Worm (Caenorhabditis elegans) whole organism, L2 larva: ENCODE data around the gene C05D12.4.

ENCODE experiments used
- elt-1 ChIP-seq: fragments of 150-350 bp; optimal IDR thresholded peaks from 2 replicates; lab custom pipeline; 2014; ENCODE audit warnings: missing biosample characterization, missing genetic modification characterization
- elt-3 ChIP-seq: sonication (generic microtip); optimal IDR thresholded peaks from 2 replicates; lab custom pipeline; 2017; ENCODE audit warnings: missing biosample characterization, missing genetic modification characterization
- nhr-10 ChIP-seq: sonication (generic microtip); optimal IDR thresholded peaks from 2 replicates; lab custom pipeline; 2017; ENCODE audit warnings: missing biosample characterization, missing genetic modification characterization
- nhr-11 ChIP-seq: fragments of 150-350 bp; optimal IDR thresholded peaks from 2 replicates; lab custom pipeline; 2014; ENCODE audit warnings: missing biosample characterization, missing genetic modification characterization
- skn-1 ChIP-seq: sonication (generic microtip); optimal IDR thresholded peaks from 2 replicates; lab custom pipeline; 2017; ENCODE audit warnings: missing biosample characterization, missing genetic modification characterization
- snpc-4 ChIP-seq: fragments of 150-350 bp; optimal IDR thresholded peaks from 2 replicates; lab custom pipeline; 2014; ENCODE audit warnings: missing biosample characterization, missing genetic modification characterization

ce11 chrII:11451738-11452137, 20.1 kb downstream of the C05D12.4 start:
- TF ChIP-seq nhr-10 (no peak), skn-1 (tag; lab: Kevin White, UChicago) (no peak), elt-3 (tag; lab: Kevin White, UChicago) (no peak), nhr-11 (no peak), snpc-4 (tag; lab: Kevin White, UChicago) (no peak), elt-1 (no peak)
